Fruit fly (Drosophila melanogaster) whole organism, adult: ENCODE measurements around the gene cu.

Experiments
- CG1620 ChIP-seq: fragments of 200-800 bp; sonication (Bioruptor generic); optimal IDR thresholded peaks from 2 replicates; lab custom pipeline; 2016; ENCODE audit warnings: missing biosample characterization, missing genetic modification characterization
- CG5204 ChIP-seq: fragments of 200-800 bp; sonication (Bioruptor generic); optimal IDR thresholded peaks from 2 replicates; lab custom pipeline; 2016; ENCODE audit warnings: missing biosample characterization, missing genetic modification characterization
- Mnt ChIP-seq: fragments of 200-800 bp; sonication (Bioruptor generic); optimal IDR thresholded peaks from 2 replicates; lab custom pipeline; 2016; ENCODE audit warnings: missing biosample characterization, mild to moderate bottlenecking, missing genetic modification characterization
- kay ChIP-seq: fragments of 200-800 bp; sonication (Bioruptor generic); peaks from one replicate; lab custom pipeline; 2016; ENCODE audit warnings: missing biosample characterization, missing genetic modification characterization, borderline replicate concordance

DNA sequence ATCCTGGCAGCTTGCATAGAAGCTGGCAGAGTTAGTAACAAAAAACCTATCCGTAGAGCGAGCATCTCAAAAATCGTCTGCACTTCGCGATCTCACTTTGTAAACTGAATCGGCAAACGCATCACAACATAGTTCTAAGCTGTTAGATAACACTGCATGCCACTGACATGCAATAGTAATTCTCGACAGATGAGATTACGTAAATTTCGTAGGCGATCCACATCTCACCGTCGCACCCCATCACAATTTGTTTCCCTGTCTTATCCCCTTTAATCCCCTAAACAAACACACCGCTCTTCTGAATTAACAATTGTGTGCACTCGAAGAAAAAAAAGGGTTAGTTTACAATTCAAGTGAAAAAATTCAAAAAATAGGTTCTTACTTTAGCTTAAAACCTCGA is 27.2 kb upstream of the cu start, which contains the start of gene Ugt35B1:
- TF ChIP-seq kay (GFP tag; lab: Kevin White, UChicago) (peak; percentile 68), CG1620 (GFP tag; lab: Kevin White, UChicago) (no peak), Mnt (GFP tag; lab: Kevin White, UChicago) (no peak), CG5204 (GFP tag; lab: Kevin White, UChicago) (peak; percentile 39)
